Fruit fly (Drosophila melanogaster) whole organism: ENCODE data around the gene ed.

Experiments used
- psq ChIP-seq: fragments of >200 bp; optimal IDR thresholded peaks from 2 replicates; lab custom pipeline; 2017
- usp ChIP-seq: fragments of >200 bp; optimal IDR thresholded peaks from 2 replicates; lab custom pipeline; 2017; ENCODE audit warnings: missing biosample characterization, missing genetic modification characterization, mixed read lengths

DNA sequence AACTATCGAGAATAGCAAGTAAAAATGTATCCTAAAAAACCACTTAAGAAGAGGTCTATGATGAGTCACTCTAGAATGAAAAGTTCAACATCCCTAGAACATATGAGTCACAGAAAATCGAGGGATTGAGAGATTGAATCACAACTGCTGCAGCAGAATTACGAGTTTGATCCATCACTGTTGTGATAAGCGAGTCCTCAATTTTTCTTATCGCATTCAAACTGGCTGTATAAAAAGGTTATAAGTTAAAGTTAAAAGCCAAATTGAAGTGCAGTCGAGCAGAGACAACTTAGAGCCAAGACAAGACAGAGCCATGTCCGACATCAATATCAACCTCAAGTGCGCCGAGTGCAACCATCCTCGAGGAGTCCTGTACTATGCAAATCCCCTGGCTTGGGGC, 23.8 kb upstream of the ed start, which contains the start of gene CG43773:
- TF ChIP-seq usp (GFP tag; lab: Kevin White, UChicago) (no peak), psq (no peak)
